Fruit fly (Drosophila melanogaster) whole organism, embryonic: ENCODE data around the gene Fbw5.
A peak's percentile ranks its signal among the peaks of the same experiment; 100 is the strongest.

Source experiments
- Awh ChIP-seq: fragments of 200-800 bp; sonication (Bioruptor generic); IDR thresholded peaks from 2 replicates; pipeline ENCODE4, ENCODE4 v1.3.6; 2022; ENCODE audit warnings: missing biosample characterization, missing genetic modification characterization
- CG10979 ChIP-seq: fragments of 200-800 bp; sonication (Bioruptor generic); optimal IDR thresholded peaks from 2 replicates; lab custom pipeline; 2018; ENCODE audit warnings: missing biosample characterization, mild to moderate bottlenecking, missing genetic modification characterization, moderate library complexity
- CG11695 ChIP-seq: fragments of 200-800 bp; sonication (Bioruptor generic); IDR thresholded peaks from 3 replicates; pipeline ENCODE4 v1.3.6; 2022; ENCODE audit warnings: missing biosample characterization, missing genetic modification characterization
- CG11723 ChIP-seq: fragments of 200-800 bp; sonication (Bioruptor generic); optimal IDR thresholded peaks from 2 replicates; lab custom pipeline; 2017; ENCODE audit warnings: missing biosample characterization, mild to moderate bottlenecking, missing genetic modification characterization
- CG14014 ChIP-seq: fragments of 200-800 bp; sonication (Bioruptor generic); IDR thresholded peaks from 2 replicates; pipeline ENCODE4 v1.3.6; 2022; ENCODE audit warnings: missing biosample characterization, missing genetic modification characterization
- CG2712 ChIP-seq: fragments of 200-800 bp; optimal IDR thresholded peaks from 3 replicates; lab custom pipeline; 2019; ENCODE audit warnings: missing biosample characterization, mild to moderate bottlenecking, missing genetic modification characterization, moderate library complexity
- CG2875 ChIP-seq: fragments of 200-800 bp; sonication (Bioruptor generic); optimal IDR thresholded peaks from 2 replicates; lab custom pipeline; 2017; ENCODE audit warnings: missing biosample characterization, mild to moderate bottlenecking, missing genetic modification characterization, missing genetic modification reagents
- CG33213 ChIP-seq: fragments of 200-800 bp; sonication (Bioruptor generic); optimal IDR thresholded peaks from 3 replicates; lab custom pipeline; 2016; ENCODE audit warnings: missing biosample characterization, missing genetic modification characterization
- CG33557 ChIP-seq: fragments of 200-800 bp; sonication (Bioruptor generic); optimal IDR thresholded peaks from 2 replicates; lab custom pipeline; 2019; ENCODE audit warnings: missing biosample characterization, mild to moderate bottlenecking, missing genetic modification characterization, moderate library complexity
- CG4360 ChIP-seq: fragments of 200-800 bp; sonication (Bioruptor generic); IDR thresholded peaks from 2 replicates; pipeline ENCODE4 v1.3.6; 2022; ENCODE audit warnings: missing biosample characterization, missing genetic modification characterization
- CG7745 ChIP-seq: fragments of 200-800 bp; sonication (Bioruptor generic); optimal IDR thresholded peaks from 2 replicates; lab custom pipeline; 2018; ENCODE audit warnings: missing biosample characterization, mild to moderate bottlenecking, missing genetic modification characterization, moderate library complexity
- CG7987 ChIP-seq: fragments of 200-800 bp; sonication (Bioruptor generic); optimal IDR thresholded peaks from 2 replicates; lab custom pipeline; 2018; ENCODE audit warnings: missing biosample characterization, mild to moderate bottlenecking, missing genetic modification characterization, moderate library complexity
- CG8089 ChIP-seq: fragments of 200-800 bp; sonication (Bioruptor generic); optimal IDR thresholded peaks from 3 replicates; lab custom pipeline; 2016; ENCODE audit warnings: missing biosample characterization, missing genetic modification characterization
- CG8478 ChIP-seq: fragments of >200 bp; optimal IDR thresholded peaks from 2 replicates; lab custom pipeline; 2018
- CG8765 ChIP-seq: fragments of 200-800 bp; sonication (Bioruptor generic); IDR thresholded peaks from 2 replicates; pipeline ENCODE4 v1.3.6; 2022; ENCODE audit warnings: missing biosample characterization, missing genetic modification characterization
- CG9437 ChIP-seq: fragments of 200-800 bp; sonication (Bioruptor generic); optimal IDR thresholded peaks from 2 replicates; lab custom pipeline; 2018; ENCODE audit warnings: missing biosample characterization, mild to moderate bottlenecking, missing genetic modification characterization
- D19A ChIP-seq: fragments of 200-800 bp; optimal IDR thresholded peaks from 3 replicates; lab custom pipeline; 2019; ENCODE audit warnings: missing biosample characterization, mild to moderate bottlenecking, missing genetic modification characterization, moderate library complexity
- Dbx ChIP-seq: fragments of 200-800 bp; sonication (Bioruptor generic); IDR thresholded peaks from 3 replicates; pipeline ENCODE4 v1.3.6; 2022; ENCODE audit warnings: missing biosample characterization, missing genetic modification characterization
- Deaf1 ChIP-seq: fragments of 200-800 bp; optimal IDR thresholded peaks from 3 replicates; lab custom pipeline; 2019; ENCODE audit warnings: missing biosample characterization, mild to moderate bottlenecking, missing genetic modification characterization, moderate library complexity
- Dip3 ChIP-seq: fragments of 200-800 bp; sonication (Bioruptor generic); optimal IDR thresholded peaks from 3 replicates; lab custom pipeline; 2016; ENCODE audit warnings: missing biosample characterization, missing genetic modification characterization
- Drgx ChIP-seq: fragments of 200-800 bp; sonication (Bioruptor generic); IDR thresholded peaks from 2 replicates; pipeline ENCODE4 v1.3.6; 2022; ENCODE audit warnings: missing biosample characterization, missing genetic modification characterization
- Elba2 ChIP-seq: fragments of 200-800 bp; sonication (Bioruptor generic); optimal IDR thresholded peaks from 3 replicates; lab custom pipeline; 2016; ENCODE audit warnings: missing biosample characterization, missing genetic modification characterization
- Fer3 ChIP-seq: fragments of 200-800 bp; sonication (Bioruptor generic); optimal IDR thresholded peaks from 2 replicates; lab custom pipeline; 2018; ENCODE audit warnings: missing biosample characterization, mild to moderate bottlenecking, missing genetic modification characterization, moderate library complexity
- Gsc ChIP-seq: fragments of 200-800 bp; sonication (Bioruptor generic); IDR thresholded peaks from 2 replicates; pipeline ENCODE4 v1.3.6; 2022; ENCODE audit warnings: missing biosample characterization, missing genetic modification characterization
- Hey ChIP-seq: fragments of 200-800 bp; sonication (Bioruptor generic); optimal IDR thresholded peaks from 3 replicates; lab custom pipeline; 2018; ENCODE audit warnings: missing biosample characterization, mild to moderate bottlenecking, missing genetic modification characterization
- Jarid2 ChIP-seq: fragments of 200-800 bp; sonication (Bioruptor generic); optimal IDR thresholded peaks from 3 replicates; lab custom pipeline; 2017; ENCODE audit warnings: mild to moderate bottlenecking, missing biosample characterization, missing genetic modification reagents, missing genetic modification characterization
- Kr ChIP-seq: fragments of 200-800 bp; sonication (Bioruptor generic); optimal IDR thresholded peaks from 2 replicates; lab custom pipeline; 2017; ENCODE audit warnings: missing biosample characterization, mild to moderate bottlenecking, missing genetic modification characterization
- MBD-R2 ChIP-seq: fragments of 200-800 bp; sonication (Bioruptor generic); IDR thresholded peaks from 2 replicates; pipeline ENCODE4 v1.3.6; 2022; ENCODE audit warnings: missing biosample characterization, missing genetic modification characterization
- Max ChIP-seq: fragments of 200-800 bp; sonication (Bioruptor generic); optimal IDR thresholded peaks from 2 replicates; lab custom pipeline; 2016; ENCODE audit warnings: missing biosample characterization, mild to moderate bottlenecking, missing genetic modification characterization
- Med ChIP-seq: fragments of 200-800 bp; sonication (Bioruptor generic); peaks from one replicate; lab custom pipeline; 2016; ENCODE audit warnings: missing biosample characterization, missing genetic modification characterization, mild to moderate bottlenecking, inconsistent platforms, moderate library complexity
- NK7.1 ChIP-seq: fragments of 200-800 bp; sonication (Bioruptor generic); optimal IDR thresholded peaks from 3 replicates; lab custom pipeline; 2016; ENCODE audit warnings: missing biosample characterization, missing genetic modification characterization
- Oaz ChIP-seq: fragments of 200-800 bp; sonication (Bioruptor generic); IDR thresholded peaks from 2 replicates; pipeline ENCODE4 v1.3.6; 2022; ENCODE audit warnings: missing biosample characterization, missing genetic modification characterization
- Pdp1 ChIP-seq, 2 experiments: fragments of 200-800 bp; sonication (Bioruptor generic); optimal IDR thresholded peaks; 3 replicates each; lab custom pipeline; 2016; ENCODE audit warnings: missing biosample characterization in 2 of 2, missing genetic modification characterization in 2 of 2, mild to moderate bottlenecking in 1 of 2, moderate library complexity in 1 of 2
- Sox102F ChIP-seq: fragments of 200-800 bp; sonication (Bioruptor generic); optimal IDR thresholded peaks from 2 replicates; lab custom pipeline; 2018; ENCODE audit warnings: missing biosample characterization, mild to moderate bottlenecking, missing genetic modification characterization, moderate library complexity
- Spps ChIP-seq: fragments of 200-800 bp; sonication (Bioruptor generic); optimal IDR thresholded peaks from 2 replicates; lab custom pipeline; 2018; ENCODE audit warnings: missing biosample characterization, mild to moderate bottlenecking, missing genetic modification characterization
- Sry-δ ChIP-seq: fragments of 200-800 bp; sonication (Bioruptor generic); optimal IDR thresholded peaks from 2 replicates; lab custom pipeline; 2016; ENCODE audit warnings: missing biosample characterization, missing genetic modification characterization
- crc ChIP-seq: fragments of 200-800 bp; sonication (Bioruptor generic); optimal IDR thresholded peaks from 2 replicates; lab custom pipeline; 2016; ENCODE audit warnings: missing biosample characterization, missing genetic modification characterization
- crol ChIP-seq: fragments of 200-800 bp; sonication (Bioruptor generic); IDR thresholded peaks from 2 replicates; pipeline ENCODE4 v1.3.6; 2022; ENCODE audit warnings: missing biosample characterization, missing genetic modification characterization
- dm ChIP-seq: fragments of 200-800 bp; sonication (Bioruptor generic); optimal IDR thresholded peaks from 3 replicates; lab custom pipeline; 2016; ENCODE audit warnings: missing biosample characterization, missing genetic modification characterization
- fd96Cb ChIP-seq: fragments of 200-800 bp; sonication (Bioruptor generic); optimal IDR thresholded peaks from 2 replicates; lab custom pipeline; 2018; ENCODE audit warnings: missing biosample characterization, mild to moderate bottlenecking, missing genetic modification characterization, moderate library complexity
- gce ChIP-seq: fragments of 200-800 bp; sonication (Bioruptor generic); IDR thresholded peaks from 3 replicates; pipeline ENCODE4 v1.3.6; 2022; ENCODE audit warnings: missing biosample characterization, missing genetic modification characterization
- jigr1 ChIP-seq: fragments of 200-800 bp; sonication (Bioruptor generic); IDR thresholded peaks from 3 replicates; pipeline ENCODE4 v1.3.6; 2022; ENCODE audit warnings: missing biosample characterization, missing genetic modification characterization
- oc ChIP-seq: fragments of 200-800 bp; sonication (Bioruptor generic); optimal IDR thresholded peaks from 2 replicates; lab custom pipeline; 2018; ENCODE audit warnings: missing biosample characterization, mild to moderate bottlenecking, missing genetic modification characterization, moderate library complexity
- otp ChIP-seq: fragments of 200-800 bp; sonication (Bioruptor generic); IDR thresholded peaks from 3 replicates; pipeline ENCODE4, ENCODE4 v1.3.6; 2022; ENCODE audit warnings: missing biosample characterization, missing genetic modification characterization
- prd ChIP-seq, 3 experiments: fragments of >200 bp in 2 of 3; fragments of 200-800 bp in 1 of 3; sonication (Bioruptor generic) in 1 of 3; optimal IDR thresholded peaks in 2 of 3; IDR thresholded peaks in 1 of 3; 2 replicates in 2 of 3; 3 replicates in 1 of 3; pipeline versions ENCODE4 v1.3.6 to Lab custom; 2017 to 2022; ENCODE audit warnings: missing biosample characterization in 1 of 3, missing genetic modification characterization in 1 of 3
- pros ChIP-seq: fragments of 200-800 bp; sonication (Bioruptor generic); optimal IDR thresholded peaks from 3 replicates; lab custom pipeline; 2019; ENCODE audit warnings: missing biosample characterization, mild to moderate bottlenecking, missing genetic modification characterization, moderate library complexity
- pum ChIP-seq: fragments of 200-800 bp; sonication (Bioruptor generic); optimal IDR thresholded peaks from 2 replicates; lab custom pipeline; 2016; ENCODE audit warnings: missing biosample characterization, missing genetic modification characterization
- trh ChIP-seq: fragments of 200-800 bp; sonication (Bioruptor generic); optimal IDR thresholded peaks from 2 replicates; lab custom pipeline; 2016; ENCODE audit warnings: missing biosample characterization, missing genetic modification characterization
- twi ChIP-seq: fragments of 200-800 bp; optimal IDR thresholded peaks from 2 replicates; lab custom pipeline; 2019; ENCODE audit warnings: missing biosample characterization, mild to moderate bottlenecking, missing genetic modification characterization, moderate library complexity
- zen2 ChIP-seq: fragments of 200-800 bp; sonication (Bioruptor generic); IDR thresholded peaks from 3 replicates; pipeline ENCODE4 v1.3.6; 2022; ENCODE audit warnings: missing biosample characterization, missing genetic modification characterization; ENCODE audit not compliant: partially characterized antibody

The Fbw5 gene

DNA sequence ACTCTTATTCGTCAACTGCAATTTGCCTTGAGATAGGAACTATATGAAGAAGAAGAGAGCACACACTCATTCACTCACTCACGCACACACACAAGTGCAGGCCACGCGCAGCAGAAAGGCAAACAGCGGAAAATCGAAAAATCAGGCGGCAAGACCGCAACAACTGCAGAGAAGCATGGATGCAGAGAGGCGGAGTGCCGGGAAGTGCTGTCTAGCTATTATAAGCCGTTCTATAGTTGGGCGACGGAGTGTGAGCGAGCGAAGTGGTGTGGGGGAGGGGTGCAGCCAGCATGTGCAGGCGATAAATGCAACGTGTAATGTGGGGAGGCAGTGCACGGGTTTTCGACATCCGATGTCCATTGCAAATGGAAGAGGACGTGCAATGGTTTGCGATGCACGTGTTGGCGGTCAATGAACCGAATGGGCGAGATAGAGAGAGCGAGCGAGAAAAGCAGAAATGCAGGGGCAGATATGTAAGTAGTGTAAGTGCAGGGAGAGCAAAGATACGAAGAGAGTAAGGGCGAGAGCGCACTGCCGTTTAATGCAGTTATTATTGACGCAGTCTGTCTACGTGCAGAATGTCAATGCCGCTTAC lies 13.1 kb upstream of the Fbw5 start (continued):
- peak; percentile 95 for TF ChIP-seq pros
- TF ChIP-seq CG4360 (GFP tag; lab: Robert Waterston, UW): peak; percentile 59; the same call in 1 of the 2 replicates
- TF ChIP-seq Fer3 (tag; lab: Kevin White, UChicago): no peak
- TF ChIP-seq Med (GFP tag; lab: Kevin White, UChicago): peak; percentile 77
- TF ChIP-seq twi (tag; lab: Kevin White, UChicago): peak; percentile 100
- TF ChIP-seq dm (GFP tag; lab: Kevin White, UChicago): peak; percentile 99
- TF ChIP-seq Pdp1 (GFP tag; optimal IDR thresholded peaks at IDR 0.05; lab: Kevin White, UChicago): peak in 1 of 2 experiments; percentile 47
- TF ChIP-seq jigr1 (GFP tag; lab: Robert Waterston, UW): no peak
- TF ChIP-seq Sox102F (GFP tag; lab: Kevin White, UChicago): no peak
- no peak for TF ChIP-seq NK7.1 (GFP tag; lab: Kevin White, UChicago)
- TF ChIP-seq prd (optimal IDR thresholded peaks at IDR 0.05; lab: Kevin White, UChicago): no peak
- peak; percentile 18; the same call in 1 of the 3 replicates for TF ChIP-seq prd (GFP tag; IDR thresholded peaks at IDR 0.05; lab: Robert Waterston, UW)
- TF ChIP-seq CG7987 (GFP tag; lab: Kevin White, UChicago): peak; percentile 69
- no peak for TF ChIP-seq CG11695 (GFP tag; lab: Robert Waterston, UW)
- TF ChIP-seq CG9437 (GFP tag; lab: Kevin White, UChicago): no peak
- TF ChIP-seq Drgx (GFP tag; lab: Robert Waterston, UW): no peak
- no peak for TF ChIP-seq CG8089
- peak; percentile 75 for TF ChIP-seq CG8478 (lab: Kevin White, UChicago)
- TF ChIP-seq CG10979: peak; percentile 31
- peak; percentile 73 for TF ChIP-seq Elba2 (GFP tag; lab: Kevin White, UChicago)
- no peak for TF ChIP-seq Spps (tag; lab: Kevin White, UChicago)
- peak; percentile 53 for TF ChIP-seq Deaf1 (tag; lab: Kevin White, UChicago)
- TF ChIP-seq CG7745 (tag; lab: Kevin White, UChicago): peak; percentile 60
- peak; percentile 30 for TF ChIP-seq D19A (tag; lab: Kevin White, UChicago)
- TF ChIP-seq CG11723 (GFP tag; lab: Kevin White, UChicago): peak; percentile 20
- TF ChIP-seq Gsc (GFP tag; lab: Robert Waterston, UW): no peak
- TF ChIP-seq crol (GFP tag; lab: Robert Waterston, UW): peak; percentile 98
- TF ChIP-seq CG14014 (GFP tag; lab: Robert Waterston, UW): no peak
- TF ChIP-seq CG2712 (tag; lab: Kevin White, UChicago): peak; percentile 17
- TF ChIP-seq pum (GFP tag; lab: Kevin White, UChicago): no peak
- TF ChIP-seq trh (GFP tag; lab: Kevin White, UChicago): no peak
- no peak for TF ChIP-seq gce (GFP tag; lab: Robert Waterston, UW)
- peak; percentile 70 for TF ChIP-seq oc (tag; lab: Kevin White, UChicago)
- no peak for TF ChIP-seq Dip3 (GFP tag; lab: Kevin White, UChicago)
- no peak for TF ChIP-seq zen2
- peak; percentile 48 for TF ChIP-seq CG33557 (GFP tag; lab: Kevin White, UChicago)
- peak; percentile 78 for TF ChIP-seq Kr (GFP tag; lab: Kevin White, UChicago)
- TF ChIP-seq MBD-R2: no peak
- TF ChIP-seq Hey (tag; lab: Kevin White, UChicago): peak; percentile 67
- no peak for TF ChIP-seq fd96Cb (tag; lab: Kevin White, UChicago)
- TF ChIP-seq crc (GFP tag; lab: Kevin White, UChicago): no peak
- peak; percentile 28 for TF ChIP-seq Jarid2 (GFP tag; lab: Kevin White, UChicago)
- no peak for TF ChIP-seq Dbx
- no peak for TF ChIP-seq CG33213 (GFP tag; lab: Kevin White, UChicago)
- TF ChIP-seq Oaz: no peak
- no peak for TF ChIP-seq Sry-δ (GFP tag; lab: Kevin White, UChicago)
- peak; percentile 11 for TF ChIP-seq CG2875 (GFP tag; lab: Kevin White, UChicago)
- TF ChIP-seq Max (GFP tag; lab: Kevin White, UChicago): peak; percentile 84
- 0 out of 3 replicates have a peak, but pooled peaks have one; percentile 36 for TF ChIP-seq otp (GFP tag; lab: Robert Waterston, UW)
- TF ChIP-seq Awh (GFP tag; lab: Robert Waterston, UW): 0 out of 2 replicates have a peak, but pooled peaks have one; percentile 14
- peak; percentile 39; the same call in 1 of the 2 replicates for TF ChIP-seq CG8765 (GFP tag; lab: Robert Waterston, UW)
